Fruit fly (Drosophila melanogaster) whole organism, embryonic: ENCODE measurements around the gene TfIIA-S.

Source experiments
- Aef1 ChIP-seq: fragments of 200-800 bp; sonication (Bioruptor generic); IDR thresholded peaks from 3 replicates; pipeline ENCODE4 v1.3.6; 2022; ENCODE audit warnings: missing biosample characterization, missing genetic modification characterization
- CG10274 ChIP-seq: fragments of 200-800 bp; sonication (Bioruptor generic); optimal IDR thresholded peaks from 3 replicates; lab custom pipeline; 2017; ENCODE audit warnings: missing biosample characterization, mild to moderate bottlenecking, missing genetic modification characterization
- CG10565 ChIP-seq: fragments of 200-800 bp; sonication (Bioruptor generic); optimal IDR thresholded peaks from 3 replicates; lab custom pipeline; 2016; ENCODE audit warnings: missing biosample characterization, mild to moderate bottlenecking, missing genetic modification characterization
- CG11695 ChIP-seq: fragments of 200-800 bp; sonication (Bioruptor generic); IDR thresholded peaks from 3 replicates; pipeline ENCODE4 v1.3.6; 2022; ENCODE audit warnings: missing biosample characterization, missing genetic modification characterization
- CG12236 ChIP-seq: fragments of 200-800 bp; sonication (Bioruptor generic); optimal IDR thresholded peaks from 2 replicates; lab custom pipeline; 2016; ENCODE audit warnings: missing biosample characterization, missing genetic modification characterization
- CG12299 ChIP-seq: fragments of 200-800 bp; sonication (Bioruptor generic); optimal IDR thresholded peaks from 2 replicates; lab custom pipeline; 2018; ENCODE audit warnings: missing biosample characterization, mild to moderate bottlenecking, missing genetic modification characterization
- CG13894 ChIP-seq: fragments of 200-800 bp; sonication (Bioruptor generic); optimal IDR thresholded peaks from 3 replicates; lab custom pipeline; 2018; ENCODE audit warnings: missing biosample characterization, mild to moderate bottlenecking, missing genetic modification characterization, moderate library complexity
- CG14014 ChIP-seq: fragments of 200-800 bp; sonication (Bioruptor generic); IDR thresholded peaks from 2 replicates; pipeline ENCODE4 v1.3.6; 2022; ENCODE audit warnings: missing biosample characterization, missing genetic modification characterization
- CG3065 ChIP-seq: fragments of 200-800 bp; sonication (Bioruptor generic); optimal IDR thresholded peaks from 2 replicates; lab custom pipeline; 2016; ENCODE audit warnings: missing biosample characterization, missing genetic modification characterization
- CG31365 ChIP-seq: fragments of 200-800 bp; sonication (Bioruptor generic); optimal IDR thresholded peaks from 2 replicates; lab custom pipeline; 2018; ENCODE audit warnings: missing biosample characterization, mild to moderate bottlenecking, missing genetic modification characterization
- CG33213 ChIP-seq: fragments of 200-800 bp; sonication (Bioruptor generic); optimal IDR thresholded peaks from 3 replicates; lab custom pipeline; 2016; ENCODE audit warnings: missing biosample characterization, missing genetic modification characterization
- CG33557 ChIP-seq: fragments of 200-800 bp; sonication (Bioruptor generic); optimal IDR thresholded peaks from 2 replicates; lab custom pipeline; 2019; ENCODE audit warnings: missing biosample characterization, mild to moderate bottlenecking, missing genetic modification characterization, moderate library complexity
- CG3838 ChIP-seq: fragments of 200-800 bp; sonication (Bioruptor generic); optimal IDR thresholded peaks from 3 replicates; lab custom pipeline; 2016; ENCODE audit warnings: missing biosample characterization, missing genetic modification characterization
- CG43689 ChIP-seq: fragments of 200-800 bp; sonication (Bioruptor generic); IDR thresholded peaks from 2 replicates; pipeline ENCODE4 v1.3.6; 2022; ENCODE audit warnings: missing biosample characterization, missing genetic modification characterization
- CG5245 ChIP-seq: fragments of 200-800 bp; sonication (Bioruptor generic); optimal IDR thresholded peaks from 3 replicates; lab custom pipeline; 2016; ENCODE audit warnings: missing biosample characterization, missing genetic modification characterization
- CG7357 ChIP-seq: fragments of 200-800 bp; sonication (Bioruptor generic); IDR thresholded peaks from 3 replicates; pipeline ENCODE4 v1.3.6; 2022; ENCODE audit warnings: missing biosample characterization, missing genetic modification characterization
- CG8359 ChIP-seq: fragments of 200-800 bp; sonication (Bioruptor generic); optimal IDR thresholded peaks from 2 replicates; lab custom pipeline; 2017; ENCODE audit warnings: missing biosample characterization, mild to moderate bottlenecking, missing genetic modification characterization, borderline replicate concordance
- CG9437 ChIP-seq: fragments of 200-800 bp; sonication (Bioruptor generic); optimal IDR thresholded peaks from 2 replicates; lab custom pipeline; 2018; ENCODE audit warnings: missing biosample characterization, mild to moderate bottlenecking, missing genetic modification characterization
- Camta ChIP-seq: fragments of 200-800 bp; sonication (Bioruptor generic); optimal IDR thresholded peaks from 2 replicates; lab custom pipeline; 2016; ENCODE audit warnings: missing biosample characterization, missing genetic modification characterization
- Chrac-16 ChIP-seq: fragments of 200-800 bp; sonication (Bioruptor generic); optimal IDR thresholded peaks from 3 replicates; lab custom pipeline; 2016; ENCODE audit warnings: missing biosample characterization, missing genetic modification characterization
- Dref ChIP-seq: fragments of 200-800 bp; sonication (Bioruptor generic); IDR thresholded peaks from 2 replicates; pipeline ENCODE4 v1.3.6; 2022; ENCODE audit warnings: missing biosample characterization, missing genetic modification characterization
- Drgx ChIP-seq: fragments of 200-800 bp; sonication (Bioruptor generic); IDR thresholded peaks from 2 replicates; pipeline ENCODE4 v1.3.6; 2022; ENCODE audit warnings: missing biosample characterization, missing genetic modification characterization
- ERR ChIP-seq: fragments of 200-800 bp; sonication (Bioruptor generic); optimal IDR thresholded peaks from 2 replicates; lab custom pipeline; 2016; ENCODE audit warnings: missing biosample characterization, missing genetic modification characterization
- Hmx ChIP-seq: fragments of 200-800 bp; sonication (Bioruptor generic); optimal IDR thresholded peaks from 2 replicates; lab custom pipeline; 2016; ENCODE audit warnings: missing biosample characterization, missing genetic modification characterization
- Mes4 ChIP-seq: fragments of 200-800 bp; sonication (Bioruptor generic); optimal IDR thresholded peaks from 2 replicates; lab custom pipeline; 2016; ENCODE audit warnings: missing biosample characterization, missing genetic modification characterization
- Pdp1 ChIP-seq, 2 experiments: fragments of 200-800 bp; sonication (Bioruptor generic); optimal IDR thresholded peaks; 3 replicates each; lab custom pipeline; 2016; ENCODE audit warnings: missing biosample characterization in 2 of 2, missing genetic modification characterization in 2 of 2, mild to moderate bottlenecking in 1 of 2, moderate library complexity in 1 of 2
- Ptx1 ChIP-seq: fragments of 200-800 bp; sonication (Bioruptor generic); IDR thresholded peaks from 2 replicates; pipeline ENCODE4 v1.3.6; 2022; ENCODE audit warnings: missing biosample characterization, missing genetic modification characterization
- Rx ChIP-seq: fragments of 200-800 bp; sonication (Bioruptor generic); IDR thresholded peaks from 2 replicates; pipeline ENCODE4 v1.3.6; 2022; ENCODE audit warnings: missing biosample characterization, missing genetic modification characterization
- Ssrp ChIP-seq: fragments of 200-800 bp; sonication (Bioruptor generic); optimal IDR thresholded peaks from 2 replicates; lab custom pipeline; 2018; ENCODE audit warnings: missing biosample characterization, mild to moderate bottlenecking, missing genetic modification characterization, moderate library complexity
- TFAM ChIP-seq: fragments of 200-800 bp; sonication (Bioruptor generic); optimal IDR thresholded peaks from 2 replicates; lab custom pipeline; 2017; ENCODE audit warnings: missing biosample characterization, missing genetic modification characterization, inconsistent platforms
- Taf1 ChIP-seq: fragments of 200-800 bp; sonication (Bioruptor generic); IDR thresholded peaks from 2 replicates; pipeline ENCODE4 v1.3.6; 2022; ENCODE audit warnings: missing biosample characterization, missing genetic modification characterization
- Usf ChIP-seq: fragments of 200-800 bp; sonication (Bioruptor generic); optimal IDR thresholded peaks from 2 replicates; lab custom pipeline; 2017; ENCODE audit warnings: missing genotype, missing biosample characterization, missing genetic modification characterization
- amos ChIP-seq: fragments of 200-800 bp; sonication (Bioruptor generic); IDR thresholded peaks from 2 replicates; pipeline ENCODE4 v1.3.6; 2022; ENCODE audit warnings: missing biosample characterization, missing genetic modification characterization; ENCODE audit not compliant: partially characterized antibody
- ara ChIP-seq: fragments of 200-800 bp; sonication (Bioruptor generic); IDR thresholded peaks from 2 replicates; pipeline ENCODE4 v1.3.6; 2022; ENCODE audit warnings: missing biosample characterization, missing genetic modification characterization
- dati ChIP-seq: fragments of 200-800 bp; sonication (Bioruptor generic); IDR thresholded peaks from 2 replicates; pipeline ENCODE4 v1.3.6; 2022; ENCODE audit warnings: missing biosample characterization, missing genetic modification characterization
- inv ChIP-seq: fragments of 200-800 bp; sonication (Bioruptor generic); IDR thresholded peaks from 2 replicates; pipeline ENCODE4 v1.3.6; 2022; ENCODE audit warnings: missing biosample characterization, missing genetic modification characterization; ENCODE audit not compliant: partially characterized antibody
- jigr1 ChIP-seq: fragments of 200-800 bp; sonication (Bioruptor generic); IDR thresholded peaks from 3 replicates; pipeline ENCODE4 v1.3.6; 2022; ENCODE audit warnings: missing biosample characterization, missing genetic modification characterization
- klu ChIP-seq: fragments of 200-800 bp; sonication (Bioruptor generic); IDR thresholded peaks from 2 replicates; pipeline ENCODE4 v1.3.6; 2022; ENCODE audit warnings: missing biosample characterization, missing genetic modification characterization
- lmd ChIP-seq: fragments of 200-800 bp; sonication (Bioruptor generic); IDR thresholded peaks from 2 replicates; pipeline ENCODE4 v1.3.6; 2022; ENCODE audit warnings: missing biosample characterization, missing genetic modification characterization
- nau ChIP-seq: fragments of 200-800 bp; sonication (Bioruptor generic); optimal IDR thresholded peaks from 3 replicates; lab custom pipeline; 2017; ENCODE audit warnings: missing biosample characterization, mild to moderate bottlenecking, missing genetic modification characterization, missing genetic modification reagents
- nerfin-1 ChIP-seq: fragments of 200-800 bp; sonication (Bioruptor generic); optimal IDR thresholded peaks from 3 replicates; lab custom pipeline; 2019; ENCODE audit warnings: missing biosample characterization, mild to moderate bottlenecking, missing genetic modification characterization, moderate library complexity
- p53 ChIP-seq: fragments of 200-800 bp; sonication (Bioruptor generic); optimal IDR thresholded peaks from 2 replicates; lab custom pipeline; 2016; ENCODE audit warnings: missing biosample characterization, missing genetic modification characterization
- ro ChIP-seq: fragments of 200-800 bp; sonication (Bioruptor generic); IDR thresholded peaks from 2 replicates; pipeline ENCODE4 v1.3.6; 2022; ENCODE audit warnings: missing biosample characterization, missing genetic modification characterization
- sima ChIP-seq: fragments of 200-800 bp; sonication (Bioruptor generic); optimal IDR thresholded peaks from 2 replicates; lab custom pipeline; 2016; ENCODE audit warnings: missing biosample characterization, missing genetic modification characterization
- tap ChIP-seq: fragments of 200-800 bp; optimal IDR thresholded peaks from 3 replicates; lab custom pipeline; 2019; ENCODE audit warnings: missing biosample characterization, mild to moderate bottlenecking, missing genetic modification characterization, moderate library complexity
- toy ChIP-seq: fragments of 200-800 bp; sonication (Bioruptor generic); IDR thresholded peaks from 2 replicates; pipeline ENCODE4 v1.3.6; 2022; ENCODE audit warnings: missing biosample characterization, missing genetic modification characterization
- trem ChIP-seq: fragments of 200-800 bp; optimal IDR thresholded peaks from 3 replicates; lab custom pipeline; 2019; ENCODE audit warnings: missing biosample characterization, mild to moderate bottlenecking, missing genetic modification characterization, moderate library complexity
- vfl ChIP-seq: fragments of 200-800 bp; sonication (Bioruptor generic); optimal IDR thresholded peaks from 2 replicates; lab custom pipeline; 2016; ENCODE audit warnings: missing biosample characterization, missing genetic modification characterization
- z ChIP-seq: fragments of 200-800 bp; sonication (Bioruptor generic); IDR thresholded peaks from 3 replicates; pipeline ENCODE4 v1.3.6; 2022; ENCODE audit warnings: missing biosample characterization, missing genetic modification characterization

Gene TfIIA-S

DNA sequence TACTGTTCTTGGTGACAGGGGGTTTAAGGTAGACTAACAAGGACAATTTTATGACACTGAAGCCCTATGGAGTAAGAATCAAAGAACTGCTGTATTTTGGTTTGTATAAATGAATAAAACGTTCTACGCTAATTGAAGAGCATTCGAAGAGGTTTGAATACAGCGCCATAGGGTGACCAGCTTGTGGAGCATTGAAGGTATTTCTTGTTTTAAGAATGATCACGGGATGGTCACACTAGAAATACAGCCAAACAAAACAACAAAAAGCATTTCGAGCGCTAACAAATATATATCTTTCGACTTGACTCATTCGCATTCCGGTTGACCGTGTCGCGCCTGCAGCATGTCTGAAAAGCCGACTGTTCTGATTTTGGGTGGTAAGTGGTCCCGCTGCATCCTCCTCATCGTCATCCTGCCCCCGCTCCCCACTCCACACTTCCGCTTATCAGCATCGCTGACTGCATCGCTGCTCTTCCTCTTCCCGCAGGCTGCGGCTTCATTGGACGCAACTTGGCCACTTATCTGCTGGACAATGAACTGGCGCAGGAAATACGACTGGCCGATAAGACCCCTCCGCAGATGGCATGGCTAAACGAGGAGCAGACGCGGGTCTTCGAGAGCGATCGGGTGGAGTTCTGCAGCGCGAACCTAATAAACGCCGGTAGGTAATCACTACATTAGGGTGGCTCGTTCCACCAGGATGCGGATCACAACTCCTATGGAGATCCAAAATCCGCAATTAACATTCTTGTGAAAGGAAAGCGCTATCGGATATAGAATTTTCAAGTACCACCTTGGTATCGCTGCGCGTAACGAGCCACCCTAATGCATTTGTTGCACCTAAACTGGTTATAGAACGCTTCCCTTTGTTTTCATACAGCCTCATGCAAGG, 43.1 kb upstream of the TfIIA-S start, which contains the start of gene CG5854 (continued):
- no peak for TF ChIP-seq toy (GFP tag; lab: Robert Waterston, UW)
- peak; percentile 64 for TF ChIP-seq CG5245 (GFP tag; lab: Kevin White, UChicago)
- TF ChIP-seq CG3065 (GFP tag; lab: Kevin White, UChicago), result peak; percentile 50
- TF ChIP-seq Hmx (GFP tag; lab: Kevin White, UChicago), result no peak
- 0 out of 3 replicates have a peak, but pooled peaks have one; percentile 34 for TF ChIP-seq CG7357 (GFP tag; lab: Robert Waterston, UW)
- peak; percentile 49 for TF ChIP-seq CG9437
- peak; percentile 45 for TF ChIP-seq CG10274 (GFP tag; lab: Kevin White, UChicago)
- peak; percentile 51 for TF ChIP-seq nerfin-1 (tag; lab: Kevin White, UChicago)
- peak; percentile 21 for TF ChIP-seq CG3838 (GFP tag; lab: Kevin White, UChicago)
- TF ChIP-seq z (GFP tag; lab: Robert Waterston, UW), result 0 out of 3 replicates have a peak, but pooled peaks have one; percentile 42
- TF ChIP-seq vfl (GFP tag; lab: Kevin White, UChicago), result peak; percentile 1
- peak; percentile 98 for TF ChIP-seq Drgx (GFP tag; lab: Robert Waterston, UW)
- peak; percentile 55; the same call in 1 of the 2 replicates for TF ChIP-seq CG43689 (GFP tag; lab: Robert Waterston, UW)
- TF ChIP-seq CG12299 (tag; lab: Kevin White, UChicago), result peak; percentile 27
- TF ChIP-seq CG31365 (tag; lab: Kevin White, UChicago), result peak; percentile 43
- peak; percentile 51; the same call in 1 of the 2 replicates for TF ChIP-seq Rx (GFP tag; lab: Robert Waterston, UW)
- TF ChIP-seq sima, result no peak
- TF ChIP-seq TFAM (GFP tag; lab: Kevin White, UChicago), result no peak
- no peak for TF ChIP-seq CG13894 (tag; lab: Kevin White, UChicago)
- peak; percentile 32; the same call in 1 of the 2 replicates for TF ChIP-seq ro
- TF ChIP-seq p53 (GFP tag; lab: Kevin White, UChicago), result peak; percentile 6
- peak; percentile 58 to 71 for TF ChIP-seq Pdp1 (GFP tag; optimal IDR thresholded peaks at IDR 0.05; lab: Kevin White, UChicago)
- TF ChIP-seq Ptx1 (GFP tag; lab: Robert Waterston, UW), result peak; percentile 66
- peak; percentile 59 for TF ChIP-seq trem (tag; lab: Kevin White, UChicago)
- TF ChIP-seq ara (GFP tag; lab: Robert Waterston, UW), result peak; percentile 63; the same call in 1 of the 2 replicates
- peak; percentile 66; the same call in 1 of the 2 replicates for TF ChIP-seq CG14014
- TF ChIP-seq CG10565 (GFP tag; lab: Kevin White, UChicago), result no peak
- TF ChIP-seq jigr1 (GFP tag; lab: Robert Waterston, UW), result no peak
- TF ChIP-seq CG33557 (GFP tag; lab: Kevin White, UChicago), result peak; percentile 44
- TF ChIP-seq Chrac-16 (GFP tag; lab: Kevin White, UChicago), result peak; percentile 64
- peak; percentile 68 for TF ChIP-seq Ssrp (tag; lab: Kevin White, UChicago)
- peak; percentile 81 for TF ChIP-seq CG11695 (GFP tag; lab: Robert Waterston, UW)
- TF ChIP-seq Aef1 (GFP tag; lab: Robert Waterston, UW), result peak; percentile 37; the same call in 2 of the 3 replicates
- TF ChIP-seq Dref (GFP tag; lab: Robert Waterston, UW), result no peak
- no peak for TF ChIP-seq inv (GFP tag; lab: Robert Waterston, UW)
- 0 out of 2 replicates have a peak, but pooled peaks have one; percentile 16 for TF ChIP-seq Taf1 (GFP tag; lab: Robert Waterston, UW)
- peak; percentile 68 for TF ChIP-seq Camta (GFP tag; lab: Kevin White, UChicago)
- TF ChIP-seq CG33213 (GFP tag; lab: Kevin White, UChicago), result peak; percentile 56
- peak; percentile 19 for TF ChIP-seq ERR
- TF ChIP-seq dati (GFP tag; lab: Robert Waterston, UW), result peak; percentile 55; the same call in 1 of the 2 replicates
- TF ChIP-seq klu (GFP tag; lab: Robert Waterston, UW), result no peak
- no peak for TF ChIP-seq amos
- TF ChIP-seq lmd (GFP tag; lab: Robert Waterston, UW), result peak; percentile 59
- peak; percentile 71 for TF ChIP-seq CG12236 (GFP tag; lab: Kevin White, UChicago)
- TF ChIP-seq Usf (GFP tag; lab: Kevin White, UChicago), result peak; percentile 24
- TF ChIP-seq CG8359 (GFP tag; lab: Kevin White, UChicago), result no peak
- TF ChIP-seq tap (tag; lab: Kevin White, UChicago), result peak; percentile 68
- TF ChIP-seq Mes4 (GFP tag; lab: Kevin White, UChicago), result peak; percentile 73
- peak; percentile 57 for TF ChIP-seq nau (GFP tag; lab: Kevin White, UChicago)
